Fruit fly (Drosophila melanogaster) whole organism, embryonic: Measurements from ENCODE around the gene CG33654.

Experiments used
- Blimp-1 ChIP-seq: fragments of 200-800 bp; sonication (Bioruptor generic); optimal IDR thresholded peaks from 3 replicates; lab custom pipeline; 2018; ENCODE audit warnings: missing biosample characterization, missing genetic modification characterization, mild to moderate bottlenecking, moderate library complexity, missing genetic modification reagents
- CG10462 ChIP-seq: fragments of 200-800 bp; sonication (Bioruptor generic); optimal IDR thresholded peaks from 2 replicates; lab custom pipeline; 2016; ENCODE audit warnings: missing biosample characterization, missing genetic modification characterization
- CG11695 ChIP-seq: fragments of 200-800 bp; sonication (Bioruptor generic); IDR thresholded peaks from 3 replicates; pipeline ENCODE4 v1.3.6; 2022; ENCODE audit warnings: missing biosample characterization, missing genetic modification characterization
- CG13775 ChIP-seq: fragments of 200-800 bp; sonication (Bioruptor generic); optimal IDR thresholded peaks from 3 replicates; lab custom pipeline; 2017; ENCODE audit warnings: missing biosample characterization, mild to moderate bottlenecking, missing genetic modification characterization
- CG14710 ChIP-seq: fragments of 200-800 bp; sonication (Bioruptor generic); optimal IDR thresholded peaks from 3 replicates; lab custom pipeline; 2019; ENCODE audit warnings: missing biosample characterization, mild to moderate bottlenecking, missing genetic modification characterization, moderate library complexity
- CG15073 ChIP-seq: fragments of 200-800 bp; sonication (Bioruptor generic); optimal IDR thresholded peaks from 2 replicates; lab custom pipeline; 2016; ENCODE audit warnings: missing biosample characterization, missing genetic modification characterization
- CG17385 ChIP-seq: fragments of 200-800 bp; sonication (Bioruptor generic); optimal IDR thresholded peaks from 3 replicates; lab custom pipeline; 2018; ENCODE audit warnings: missing biosample characterization, mild to moderate bottlenecking, missing genetic modification characterization
- CG17568 ChIP-seq: fragments of 200-800 bp; sonication (Bioruptor generic); optimal IDR thresholded peaks from 2 replicates; lab custom pipeline; 2018; ENCODE audit warnings: missing biosample characterization, mild to moderate bottlenecking, missing genetic modification characterization, moderate library complexity
- CG18262 ChIP-seq: fragments of 200-800 bp; optimal IDR thresholded peaks from 3 replicates; lab custom pipeline; 2019; ENCODE audit warnings: missing biosample characterization, mild to moderate bottlenecking, missing genetic modification characterization, moderate library complexity
- CG1832 ChIP-seq: fragments of 200-800 bp; sonication (Bioruptor generic); optimal IDR thresholded peaks from 2 replicates; lab custom pipeline; 2017; ENCODE audit warnings: missing biosample characterization, mild to moderate bottlenecking, missing genetic modification characterization, inconsistent platforms
- CG2120 ChIP-seq: fragments of 200-800 bp; sonication (Bioruptor generic); optimal IDR thresholded peaks from 3 replicates; lab custom pipeline; 2016; ENCODE audit warnings: missing biosample characterization, missing genetic modification characterization
- CG31365 ChIP-seq: fragments of 200-800 bp; sonication (Bioruptor generic); optimal IDR thresholded peaks from 2 replicates; lab custom pipeline; 2018; ENCODE audit warnings: missing biosample characterization, mild to moderate bottlenecking, missing genetic modification characterization
- CG43689 ChIP-seq: fragments of 200-800 bp; sonication (Bioruptor generic); IDR thresholded peaks from 2 replicates; pipeline ENCODE4 v1.3.6; 2022; ENCODE audit warnings: missing biosample characterization, missing genetic modification characterization
- CG5180 ChIP-seq: fragments of 200-800 bp; sonication (Bioruptor generic); optimal IDR thresholded peaks from 3 replicates; lab custom pipeline; 2017; ENCODE audit warnings: missing biosample characterization, missing genetic modification characterization, mild to moderate bottlenecking, moderate library complexity, missing genetic modification reagents
- CG5953 ChIP-seq: fragments of 200-800 bp; sonication (Bioruptor generic); IDR thresholded peaks from 2 replicates; pipeline ENCODE4 v1.3.6; 2022; ENCODE audit warnings: missing biosample characterization, missing genetic modification characterization
- CG7745 ChIP-seq: fragments of 200-800 bp; sonication (Bioruptor generic); optimal IDR thresholded peaks from 2 replicates; lab custom pipeline; 2018; ENCODE audit warnings: missing biosample characterization, mild to moderate bottlenecking, missing genetic modification characterization, moderate library complexity
- CG7786 ChIP-seq: fragments of 200-800 bp; sonication (Bioruptor generic); optimal IDR thresholded peaks from 2 replicates; lab custom pipeline; 2016; ENCODE audit warnings: missing biosample characterization, missing genetic modification characterization
- Doc3 ChIP-seq: fragments of 200-800 bp; sonication (Bioruptor generic); IDR thresholded peaks from 3 replicates; pipeline ENCODE4 v1.3.6; 2022; ENCODE audit warnings: missing biosample characterization, missing genetic modification characterization; ENCODE audit not compliant: partially characterized antibody
- Dref ChIP-seq: fragments of 200-800 bp; sonication (Bioruptor generic); IDR thresholded peaks from 2 replicates; pipeline ENCODE4 v1.3.6; 2022; ENCODE audit warnings: missing biosample characterization, missing genetic modification characterization
- Drgx ChIP-seq: fragments of 200-800 bp; sonication (Bioruptor generic); IDR thresholded peaks from 2 replicates; pipeline ENCODE4 v1.3.6; 2022; ENCODE audit warnings: missing biosample characterization, missing genetic modification characterization
- Gug ChIP-seq: fragments of 200-800 bp; sonication (Bioruptor generic); IDR thresholded peaks from 4 replicates; pipeline ENCODE4 v1.3.6; 2022; ENCODE audit warnings: missing biosample characterization, missing genetic modification characterization
- HHEX ChIP-seq: fragments of 200-800 bp; sonication (Bioruptor generic); optimal IDR thresholded peaks from 3 replicates; lab custom pipeline; 2017; ENCODE audit warnings: missing biosample characterization, mild to moderate bottlenecking, missing genetic modification characterization, missing genetic modification reagents
- HLHmδ ChIP-seq: fragments of 200-800 bp; sonication (Bioruptor generic); optimal IDR thresholded peaks from 2 replicates; lab custom pipeline; 2018; ENCODE audit warnings: missing biosample characterization, mild to moderate bottlenecking, missing genetic modification characterization, moderate library complexity
- HmgZ ChIP-seq: fragments of 200-800 bp; sonication (Bioruptor generic); optimal IDR thresholded peaks from 2 replicates; lab custom pipeline; 2018; ENCODE audit warnings: missing biosample characterization, mild to moderate bottlenecking, missing genetic modification characterization
- Jarid2 ChIP-seq: fragments of 200-800 bp; sonication (Bioruptor generic); optimal IDR thresholded peaks from 3 replicates; lab custom pipeline; 2017; ENCODE audit warnings: mild to moderate bottlenecking, missing biosample characterization, missing genetic modification reagents, missing genetic modification characterization
- Lpt ChIP-seq: fragments of >200 bp; optimal IDR thresholded peaks from 2 replicates; lab custom pipeline; 2018; ENCODE audit warnings: missing biosample characterization, missing genetic modification characterization
- MBD-R2 ChIP-seq: fragments of 200-800 bp; sonication (Bioruptor generic); IDR thresholded peaks from 2 replicates; pipeline ENCODE4 v1.3.6; 2022; ENCODE audit warnings: missing biosample characterization, missing genetic modification characterization
- Mad ChIP-seq: fragments of 200-800 bp; sonication (Bioruptor generic); optimal IDR thresholded peaks from 2 replicates; lab custom pipeline; 2016; ENCODE audit warnings: missing biosample characterization, missing genetic modification characterization
- NfI ChIP-seq: fragments of 200-800 bp; sonication (Bioruptor generic); optimal IDR thresholded peaks from 3 replicates; lab custom pipeline; 2018; ENCODE audit warnings: missing biosample characterization, mild to moderate bottlenecking, missing genetic modification characterization, moderate library complexity
- Side ChIP-seq: fragments of 200-800 bp; sonication (Bioruptor generic); optimal IDR thresholded peaks from 2 replicates; lab custom pipeline; 2016; ENCODE audit warnings: missing biosample characterization, missing genetic modification characterization
- Xbp1 ChIP-seq: fragments of 200-800 bp; sonication (Bioruptor generic); optimal IDR thresholded peaks from 3 replicates; lab custom pipeline; 2016; ENCODE audit warnings: missing biosample characterization, mild to moderate bottlenecking, missing genetic modification characterization
- amos ChIP-seq: fragments of 200-800 bp; sonication (Bioruptor generic); IDR thresholded peaks from 2 replicates; pipeline ENCODE4 v1.3.6; 2022; ENCODE audit warnings: missing biosample characterization, missing genetic modification characterization; ENCODE audit not compliant: partially characterized antibody
- ap ChIP-seq: fragments of 200-800 bp; sonication (Bioruptor generic); IDR thresholded peaks from 2 replicates; pipeline ENCODE4 v1.3.6; 2022; ENCODE audit warnings: missing biosample characterization, missing genetic modification characterization
- ash1 ChIP-seq: fragments of 200-800 bp; sonication (Bioruptor generic); optimal IDR thresholded peaks from 2 replicates; lab custom pipeline; 2018; ENCODE audit warnings: missing biosample characterization, mild to moderate bottlenecking, missing genetic modification characterization
- btn ChIP-seq: fragments of 200-800 bp; sonication (Bioruptor generic); optimal IDR thresholded peaks from 2 replicates; lab custom pipeline; 2016; ENCODE audit warnings: missing biosample characterization, missing genetic modification characterization
- chm ChIP-seq: fragments of 200-800 bp; sonication (Bioruptor generic); IDR thresholded peaks from 2 replicates; pipeline ENCODE4 v1.3.6; 2022; ENCODE audit warnings: missing biosample characterization, missing genetic modification characterization
- cwo ChIP-seq: fragments of 200-800 bp; sonication (Bioruptor generic); optimal IDR thresholded peaks from 3 replicates; lab custom pipeline; 2017; ENCODE audit warnings: missing biosample characterization, missing genetic modification characterization, mild to moderate bottlenecking, moderate library complexity, missing genetic modification reagents
- dm ChIP-seq: fragments of 200-800 bp; sonication (Bioruptor generic); optimal IDR thresholded peaks from 3 replicates; lab custom pipeline; 2016; ENCODE audit warnings: missing biosample characterization, missing genetic modification characterization
- dysf ChIP-seq: fragments of 200-800 bp; sonication (Bioruptor generic); IDR thresholded peaks from 3 replicates; pipeline ENCODE4 v1.3.6; 2022; ENCODE audit warnings: missing biosample characterization, missing genetic modification characterization
- gro ChIP-seq: fragments of 200-800 bp; sonication (Bioruptor generic); optimal IDR thresholded peaks from 2 replicates; lab custom pipeline; 2016; ENCODE audit warnings: missing biosample characterization, missing genetic modification characterization
- gsb-n ChIP-seq: fragments of 200-800 bp; sonication (Bioruptor generic); optimal IDR thresholded peaks from 3 replicates; lab custom pipeline; 2018; ENCODE audit warnings: missing biosample characterization, mild to moderate bottlenecking, missing genetic modification characterization
- hbn ChIP-seq: fragments of 200-800 bp; sonication (Bioruptor generic); IDR thresholded peaks from 2 replicates; pipeline ENCODE4 v1.3.6; 2022; ENCODE audit warnings: missing biosample characterization, missing genetic modification characterization; ENCODE audit not compliant: partially characterized antibody
- ken ChIP-seq: fragments of 200-800 bp; sonication (Bioruptor generic); IDR thresholded peaks from 3 replicates; pipeline ENCODE4 v1.3.6; 2022; ENCODE audit warnings: missing biosample characterization, missing genetic modification characterization
- lab ChIP-seq: fragments of 200-800 bp; sonication (Bioruptor generic); optimal IDR thresholded peaks from 3 replicates; lab custom pipeline; 2017; ENCODE audit warnings: missing biosample characterization, missing genetic modification characterization, mild to moderate bottlenecking, moderate library complexity, missing genetic modification reagents
- lola ChIP-seq, 3 experiments: fragments of >200 bp in 2 of 3; fragments of 200-800 bp in 1 of 3; sonication (Bioruptor generic) in 1 of 3; optimal IDR thresholded peaks; 2 replicates each; lab custom pipeline; 2017 to 2019; ENCODE audit warnings: missing biosample characterization in 3 of 3, missing genetic modification characterization in 3 of 3, mild to moderate bottlenecking in 1 of 3, moderate library complexity in 1 of 3
- mam ChIP-seq: fragments of 200-800 bp; sonication (Bioruptor generic); optimal IDR thresholded peaks from 3 replicates; lab custom pipeline; 2016; ENCODE audit warnings: missing biosample characterization, missing genetic modification characterization
- odd ChIP-seq: fragments of 200-800 bp; sonication (Bioruptor generic); optimal IDR thresholded peaks from 2 replicates; lab custom pipeline; 2017; ENCODE audit warnings: missing biosample characterization, mild to moderate bottlenecking, missing genetic modification characterization
- pb ChIP-seq: fragments of 200-800 bp; sonication (Bioruptor generic); optimal IDR thresholded peaks from 3 replicates; lab custom pipeline; 2016; ENCODE audit warnings: missing biosample characterization, missing genetic modification characterization
- ro ChIP-seq: fragments of 200-800 bp; sonication (Bioruptor generic); IDR thresholded peaks from 2 replicates; pipeline ENCODE4 v1.3.6; 2022; ENCODE audit warnings: missing biosample characterization, missing genetic modification characterization
- stc ChIP-seq: fragments of 200-800 bp; sonication (Bioruptor generic); IDR thresholded peaks from 2 replicates; pipeline ENCODE4 v1.3.6; 2022; ENCODE audit warnings: missing biosample characterization, missing genetic modification characterization
- wor ChIP-seq: fragments of 200-800 bp; sonication (Bioruptor generic); IDR thresholded peaks from 2 replicates; pipeline ENCODE4 v1.3.6; 2022; ENCODE audit warnings: missing biosample characterization, missing genetic modification characterization

The CG33654 gene

dm6 chr3R:9605084-9605483, 22.1 kb upstream of the CG33654 start (continued):
- TF ChIP-seq gro (no peak), cwo (GFP tag; lab: Kevin White, UChicago) (no peak), btn (GFP tag; lab: Kevin White, UChicago) (peak; percentile 13), amos (no peak), ap (GFP tag; lab: Robert Waterston, UW) (no peak), CG5953 (GFP tag; lab: Robert Waterston, UW) (no peak), ash1 (GFP tag; lab: Kevin White, UChicago) (no peak), pb (GFP tag; lab: Kevin White, UChicago) (no peak), CG5180 (GFP tag; lab: Kevin White, UChicago) (no peak), Drgx (peak; percentile 46; the same call in 1 of the 2 replicates), Gug (no peak), lola (GFP tag; optimal IDR thresholded peaks at IDR 0.05; lab: Kevin White, UChicago) (peak in 1 of 3 experiments; percentile 71), ro (no peak), CG2120 (GFP tag; lab: Kevin White, UChicago) (no peak), HHEX (GFP tag; lab: Kevin White, UChicago) (no peak), CG13775 (GFP tag; lab: Kevin White, UChicago) (peak; percentile 44), HmgZ (tag; lab: Kevin White, UChicago) (no peak), CG15073 (GFP tag; lab: Kevin White, UChicago) (no peak), NfI (no peak), Xbp1 (GFP tag; lab: Kevin White, UChicago) (peak; percentile 9), Side (GFP tag; lab: Kevin White, UChicago) (peak; percentile 54), stc (GFP tag; lab: Robert Waterston, UW) (no peak), CG17568 (GFP tag; lab: Kevin White, UChicago) (no peak), Mad (GFP tag; lab: Kevin White, UChicago) (no peak), Jarid2 (GFP tag; lab: Kevin White, UChicago) (no peak), chm (peak; percentile 63; the same call in 1 of the 2 replicates), CG18262 (tag; lab: Kevin White, UChicago) (peak; percentile 77), CG10462 (GFP tag; lab: Kevin White, UChicago) (no peak), CG1832 (GFP tag; lab: Kevin White, UChicago) (no peak), CG11695 (no peak), Doc3 (GFP tag; lab: Robert Waterston, UW) (no peak), CG43689 (GFP tag; lab: Robert Waterston, UW) (no peak), CG7745 (tag; lab: Kevin White, UChicago) (no peak), CG14710 (tag; lab: Kevin White, UChicago) (peak; percentile 67), CG7786 (GFP tag; lab: Kevin White, UChicago) (no peak), Dref (GFP tag; lab: Robert Waterston, UW) (no peak), dm (GFP tag; lab: Kevin White, UChicago) (no peak), mam (GFP tag; lab: Kevin White, UChicago) (no peak), lab (GFP tag; lab: Kevin White, UChicago) (peak; percentile 2), HLHmδ (GFP tag; lab: Kevin White, UChicago) (no peak), Lpt (no peak), CG31365 (no peak), odd (no peak), CG17385 (GFP tag; lab: Kevin White, UChicago) (no peak), ken (no peak), wor (GFP tag; lab: Robert Waterston, UW) (no peak), hbn (GFP tag; lab: Robert Waterston, UW) (no peak), Blimp-1 (GFP tag; lab: Kevin White, UChicago) (peak; percentile 67), dysf (GFP tag; lab: Robert Waterston, UW) (no peak), gsb-n (peak; percentile 62), MBD-R2 (no peak)
